Worm (Caenorhabditis elegans) whole organism, L3 larva: ENCODE measurements around the gene F10E7.2.

Experiments
- aly-2 ChIP-seq: fragments of 150-350 bp; optimal IDR thresholded peaks from 2 replicates; lab custom pipeline; 2014; ENCODE audit warnings: missing biosample characterization, missing genetic modification characterization
- ama-1 ChIP-seq: fragments of 150-350 bp; optimal IDR thresholded peaks from 2 replicates; lab custom pipeline; 2018
- jun-1 ChIP-seq: fragments of 150-350 bp; optimal IDR thresholded peaks from 2 replicates; lab custom pipeline; 2014; ENCODE audit warnings: missing biosample characterization, missing genetic modification reagents, missing genetic modification characterization
- nhr-237 ChIP-seq: fragments of 150-350 bp; optimal IDR thresholded peaks from 2 replicates; lab custom pipeline; 2014; ENCODE audit warnings: missing biosample characterization, missing genetic modification characterization
- nhr-67 ChIP-seq: fragments of 150-350 bp; optimal IDR thresholded peaks from 2 replicates; lab custom pipeline; 2014; ENCODE audit warnings: missing biosample characterization, missing genetic modification characterization
- nhr-77 ChIP-seq: fragments of 150-350 bp; optimal IDR thresholded peaks from 2 replicates; lab custom pipeline; 2014; ENCODE audit warnings: missing biosample characterization, missing genetic modification characterization
- pqm-1 ChIP-seq: fragments of 150-350 bp; optimal IDR thresholded peaks from 2 replicates; lab custom pipeline; 2017; ENCODE audit warnings: missing biosample characterization, missing genetic modification characterization, inconsistent platforms
- snpc-4 ChIP-seq: fragments of 150-350 bp; optimal IDR thresholded peaks from 2 replicates; lab custom pipeline; 2014; ENCODE audit warnings: missing biosample characterization, missing genetic modification characterization
- ztf-4 ChIP-seq: fragments of 150-350 bp; optimal IDR thresholded peaks from 2 replicates; lab custom pipeline; 2014; ENCODE audit warnings: missing biosample characterization, missing genetic modification characterization

DNA sequence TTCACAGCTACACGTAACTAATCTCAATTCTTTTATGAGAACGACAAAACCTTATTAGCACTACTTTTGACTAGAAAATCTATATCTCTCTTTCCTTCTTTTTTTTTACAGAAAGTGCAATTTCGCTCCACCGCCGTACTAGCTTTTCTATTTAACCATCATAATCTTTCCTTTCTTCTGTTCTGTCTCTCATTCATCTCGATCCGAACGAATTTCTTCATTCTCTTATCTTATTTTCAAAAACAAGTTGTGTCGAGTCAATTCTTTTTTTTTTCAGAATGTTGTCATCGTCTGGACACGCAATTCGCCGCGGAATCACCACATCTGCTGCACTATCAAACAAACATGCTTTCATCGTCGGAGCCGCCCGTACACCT lies 48.5 kb upstream of the F10E7.2 start, which contains the start of gene kat-1:
- TF ChIP-seq nhr-237 (tag; lab: Kevin White, UChicago): no peak
- no peak for TF ChIP-seq nhr-77
- no peak for TF ChIP-seq snpc-4
- no peak for TF ChIP-seq pqm-1
- TF ChIP-seq aly-2 (tag; lab: Kevin White, UChicago): no peak
- no peak for TF ChIP-seq ama-1 (lab: Kevin White, UChicago)
- no peak for TF ChIP-seq nhr-67
- TF ChIP-seq ztf-4: no peak
- TF ChIP-seq jun-1 (tag; lab: Kevin White, UChicago): no peak
